Fruit fly (Drosophila melanogaster) whole organism, embryonic: ENCODE results near the gene CG16903.

Experiments used
- Atf6 ChIP-seq: fragments of 200-800 bp; sonication (Bioruptor generic); IDR thresholded peaks from 2 replicates; pipeline ENCODE4 v1.3.6; 2022; ENCODE audit warnings: missing biosample characterization, missing genetic modification characterization
- CG10147 ChIP-seq: fragments of 200-800 bp; sonication (Bioruptor generic); optimal IDR thresholded peaks from 2 replicates; lab custom pipeline; 2019; ENCODE audit warnings: missing biosample characterization, mild to moderate bottlenecking, missing genetic modification characterization, moderate library complexity
- CG1233 ChIP-seq: fragments of 200-800 bp; sonication (Bioruptor generic); optimal IDR thresholded peaks from 4 replicates; lab custom pipeline; 2018; ENCODE audit warnings: missing biosample characterization, mild to moderate bottlenecking, missing genetic modification characterization
- CG14965 ChIP-seq: fragments of 200-800 bp; sonication (Bioruptor generic); optimal IDR thresholded peaks from 2 replicates; lab custom pipeline; 2016; ENCODE audit warnings: missing biosample characterization, missing genetic modification characterization, borderline replicate concordance
- CG16815 ChIP-seq: fragments of 200-800 bp; sonication (Bioruptor generic); optimal IDR thresholded peaks from 3 replicates; lab custom pipeline; 2017; ENCODE audit warnings: missing biosample characterization, mild to moderate bottlenecking, missing genetic modification characterization
- CG18764 ChIP-seq: fragments of 200-800 bp; sonication (Bioruptor generic); optimal IDR thresholded peaks from 3 replicates; lab custom pipeline; 2016; ENCODE audit warnings: missing biosample characterization, missing genetic modification characterization
- CG2712 ChIP-seq: fragments of 200-800 bp; optimal IDR thresholded peaks from 3 replicates; lab custom pipeline; 2019; ENCODE audit warnings: missing biosample characterization, mild to moderate bottlenecking, missing genetic modification characterization, moderate library complexity
- CG30431 ChIP-seq: fragments of 200-800 bp; sonication (Bioruptor generic); optimal IDR thresholded peaks from 2 replicates; lab custom pipeline; 2017; ENCODE audit warnings: missing biosample characterization, missing genetic modification characterization
- CG3163 ChIP-seq: fragments of 200-800 bp; sonication (Bioruptor generic); optimal IDR thresholded peaks from 3 replicates; lab custom pipeline; 2016; ENCODE audit warnings: missing biosample characterization, missing genetic modification characterization
- CG32532 ChIP-seq: fragments of 200-800 bp; sonication (Bioruptor generic); IDR thresholded peaks from 2 replicates; pipeline ENCODE4 v1.3.6; 2022; ENCODE audit warnings: missing biosample characterization, missing genetic modification characterization
- CG3838 ChIP-seq: fragments of 200-800 bp; sonication (Bioruptor generic); optimal IDR thresholded peaks from 3 replicates; lab custom pipeline; 2016; ENCODE audit warnings: missing biosample characterization, missing genetic modification characterization
- CG4282 ChIP-seq: fragments of 200-800 bp; sonication (Bioruptor generic); optimal IDR thresholded peaks from 2 replicates; lab custom pipeline; 2016; ENCODE audit warnings: missing biosample characterization, missing genetic modification characterization
- CG4404 ChIP-seq: fragments of 200-800 bp; sonication (Bioruptor generic); IDR thresholded peaks from 2 replicates; pipeline ENCODE4 v1.3.6; 2022; ENCODE audit warnings: missing biosample characterization, missing genetic modification characterization
- CG5245 ChIP-seq: fragments of 200-800 bp; sonication (Bioruptor generic); optimal IDR thresholded peaks from 3 replicates; lab custom pipeline; 2016; ENCODE audit warnings: missing biosample characterization, missing genetic modification characterization
- CG6254 ChIP-seq: fragments of 200-800 bp; sonication (Bioruptor generic); optimal IDR thresholded peaks from 3 replicates; lab custom pipeline; 2017; ENCODE audit warnings: mild to moderate bottlenecking, missing biosample characterization, missing genetic modification reagents, missing genetic modification characterization
- CG7928 ChIP-seq: fragments of 200-800 bp; sonication (Bioruptor generic); optimal IDR thresholded peaks from 2 replicates; lab custom pipeline; 2017; ENCODE audit warnings: missing biosample characterization, mild to moderate bottlenecking, missing genetic modification characterization
- CG9797 ChIP-seq: fragments of 200-800 bp; sonication (Bioruptor generic); optimal IDR thresholded peaks from 3 replicates; lab custom pipeline; 2018; ENCODE audit warnings: missing biosample characterization, mild to moderate bottlenecking, missing genetic modification characterization
- Dad ChIP-seq: fragments of 200-800 bp; sonication (Bioruptor generic); optimal IDR thresholded peaks from 3 replicates; lab custom pipeline; 2016; ENCODE audit warnings: missing biosample characterization, missing genetic modification characterization
- Doc2 ChIP-seq: fragments of 200-800 bp; sonication (Bioruptor generic); IDR thresholded peaks from 2 replicates; pipeline ENCODE4 v1.3.6; 2022; ENCODE audit warnings: missing biosample characterization, missing genetic modification characterization
- Dref ChIP-seq: fragments of 200-800 bp; sonication (Bioruptor generic); IDR thresholded peaks from 2 replicates; pipeline ENCODE4 v1.3.6; 2022; ENCODE audit warnings: missing biosample characterization, missing genetic modification characterization
- Fer3 ChIP-seq: fragments of 200-800 bp; sonication (Bioruptor generic); optimal IDR thresholded peaks from 2 replicates; lab custom pipeline; 2018; ENCODE audit warnings: missing biosample characterization, mild to moderate bottlenecking, missing genetic modification characterization, moderate library complexity
- H15 ChIP-seq: fragments of 200-800 bp; sonication (Bioruptor generic); IDR thresholded peaks from 3 replicates; pipeline ENCODE4 v1.3.6; 2022; ENCODE audit warnings: missing biosample characterization, missing genetic modification characterization
- Jarid2 ChIP-seq: fragments of 200-800 bp; sonication (Bioruptor generic); optimal IDR thresholded peaks from 3 replicates; lab custom pipeline; 2017; ENCODE audit warnings: mild to moderate bottlenecking, missing biosample characterization, missing genetic modification reagents, missing genetic modification characterization
- Lhr ChIP-seq: fragments of 200-800 bp; sonication (Bioruptor generic); optimal IDR thresholded peaks from 3 replicates; lab custom pipeline; 2017; ENCODE audit warnings: mild to moderate bottlenecking, missing biosample characterization, missing genetic modification reagents, missing genetic modification characterization
- Meics ChIP-seq: fragments of 200-800 bp; sonication (Bioruptor generic); optimal IDR thresholded peaks from 2 replicates; lab custom pipeline; 2017; ENCODE audit warnings: missing biosample characterization, mild to moderate bottlenecking, missing genetic modification characterization
- NfI ChIP-seq: fragments of 200-800 bp; sonication (Bioruptor generic); optimal IDR thresholded peaks from 3 replicates; lab custom pipeline; 2018; ENCODE audit warnings: missing biosample characterization, mild to moderate bottlenecking, missing genetic modification characterization, moderate library complexity
- Pdp1 ChIP-seq, 2 experiments: fragments of 200-800 bp; sonication (Bioruptor generic); optimal IDR thresholded peaks; 3 replicates each; lab custom pipeline; 2016; ENCODE audit warnings: missing biosample characterization in 2 of 2, missing genetic modification characterization in 2 of 2, mild to moderate bottlenecking in 1 of 2, moderate library complexity in 1 of 2
- Ravus ChIP-seq: fragments of 200-800 bp; sonication (Bioruptor generic); IDR thresholded peaks from 2 replicates; pipeline ENCODE4 v1.3.6; 2022; ENCODE audit warnings: missing biosample characterization, missing genetic modification characterization
- Scr ChIP-seq: fragments of 200-800 bp; sonication (Bioruptor generic); IDR thresholded peaks from 2 replicates; pipeline ENCODE4 v1.3.6; 2022; ENCODE audit warnings: missing biosample characterization, missing genetic modification characterization; ENCODE audit not compliant: partially characterized antibody
- Usf ChIP-seq: fragments of 200-800 bp; sonication (Bioruptor generic); optimal IDR thresholded peaks from 2 replicates; lab custom pipeline; 2017; ENCODE audit warnings: missing genotype, missing biosample characterization, missing genetic modification characterization
- ase ChIP-seq: fragments of 200-800 bp; sonication (Bioruptor generic); IDR thresholded peaks from 3 replicates; pipeline ENCODE4 v1.3.6; 2022; ENCODE audit warnings: missing biosample characterization, missing genetic modification characterization
- disco-r ChIP-seq: fragments of 200-800 bp; sonication (Bioruptor generic); optimal IDR thresholded peaks from 2 replicates; lab custom pipeline; 2016; ENCODE audit warnings: missing biosample characterization, missing genetic modification characterization
- dmrt99B ChIP-seq: fragments of 200-800 bp; sonication (Bioruptor generic); optimal IDR thresholded peaks from 2 replicates; lab custom pipeline; 2018; ENCODE audit warnings: missing biosample characterization, mild to moderate bottlenecking, missing genetic modification characterization, moderate library complexity
- dpn ChIP-seq, 2 experiments: fragments of 200-800 bp; sonication (Bioruptor generic); optimal IDR thresholded peaks; 3 replicates each; lab custom pipeline; 2016; ENCODE audit warnings: missing biosample characterization in 2 of 2, missing genetic modification characterization in 2 of 2
- fd3F ChIP-seq: fragments of 200-800 bp; sonication (Bioruptor generic); optimal IDR thresholded peaks from 2 replicates; lab custom pipeline; 2018; ENCODE audit warnings: missing biosample characterization, mild to moderate bottlenecking, missing genetic modification characterization, moderate library complexity
- fd96Cb ChIP-seq: fragments of 200-800 bp; sonication (Bioruptor generic); optimal IDR thresholded peaks from 2 replicates; lab custom pipeline; 2018; ENCODE audit warnings: missing biosample characterization, mild to moderate bottlenecking, missing genetic modification characterization, moderate library complexity
- grau ChIP-seq: fragments of 200-800 bp; optimal IDR thresholded peaks from 3 replicates; lab custom pipeline; 2019; ENCODE audit warnings: missing biosample characterization, mild to moderate bottlenecking, missing genetic modification characterization, moderate library complexity
- grn ChIP-seq: fragments of 200-800 bp; sonication (Bioruptor generic); optimal IDR thresholded peaks from 3 replicates; lab custom pipeline; 2017; ENCODE audit warnings: missing biosample characterization, missing genetic modification characterization
- gt ChIP-seq: fragments of 200-800 bp; sonication (Bioruptor generic); IDR thresholded peaks from 2 replicates; pipeline ENCODE4 v1.3.6; 2022; ENCODE audit warnings: missing biosample characterization, missing genetic modification characterization
- ken ChIP-seq: fragments of 200-800 bp; sonication (Bioruptor generic); IDR thresholded peaks from 3 replicates; pipeline ENCODE4 v1.3.6; 2022; ENCODE audit warnings: missing biosample characterization, missing genetic modification characterization
- kni ChIP-seq: fragments of 200-800 bp; sonication (Bioruptor generic); optimal IDR thresholded peaks from 3 replicates; lab custom pipeline; 2017; ENCODE audit warnings: mild to moderate bottlenecking, missing biosample characterization, missing genetic modification reagents, missing genetic modification characterization
- nom ChIP-seq: fragments of 200-800 bp; sonication (Bioruptor generic); optimal IDR thresholded peaks from 2 replicates; lab custom pipeline; 2017; ENCODE audit warnings: missing biosample characterization, missing genetic modification characterization, mild to moderate bottlenecking, moderate library complexity, missing genetic modification reagents
- p53 ChIP-seq: fragments of 200-800 bp; sonication (Bioruptor generic); optimal IDR thresholded peaks from 2 replicates; lab custom pipeline; 2016; ENCODE audit warnings: missing biosample characterization, missing genetic modification characterization
- pita ChIP-seq: fragments of 200-800 bp; sonication (Bioruptor generic); optimal IDR thresholded peaks from 2 replicates; lab custom pipeline; 2017; ENCODE audit warnings: missing biosample characterization, mild to moderate bottlenecking, missing genetic modification characterization
- row ChIP-seq: fragments of 200-800 bp; sonication (Bioruptor generic); IDR thresholded peaks from 3 replicates; pipeline ENCODE4 v1.3.6; 2022; ENCODE audit warnings: missing biosample characterization, missing genetic modification characterization
- run ChIP-seq: fragments of 200-800 bp; sonication (Bioruptor generic); optimal IDR thresholded peaks from 3 replicates; lab custom pipeline; 2018; ENCODE audit warnings: missing biosample characterization, mild to moderate bottlenecking, missing genetic modification characterization
- sd ChIP-seq: fragments of 200-800 bp; sonication (Bioruptor generic); optimal IDR thresholded peaks from 3 replicates; lab custom pipeline; 2018; ENCODE audit warnings: missing biosample characterization, mild to moderate bottlenecking, missing genetic modification characterization, moderate library complexity
- sisA ChIP-seq: fragments of 200-800 bp; sonication (Bioruptor generic); IDR thresholded peaks from 2 replicates; pipeline ENCODE4 v1.3.6; 2022; ENCODE audit warnings: missing biosample characterization, missing genetic modification characterization
- sug ChIP-seq: fragments of 200-800 bp; optimal IDR thresholded peaks from 2 replicates; lab custom pipeline; 2019; ENCODE audit warnings: missing biosample characterization, mild to moderate bottlenecking, missing genetic modification characterization, moderate library complexity
- yki ChIP-seq: fragments of >200 bp; optimal IDR thresholded peaks from 3 replicates; lab custom pipeline; 2018
- zen ChIP-seq: fragments of 200-800 bp; sonication (Bioruptor generic); optimal IDR thresholded peaks from 3 replicates; lab custom pipeline; 2018; ENCODE audit warnings: missing biosample characterization, mild to moderate bottlenecking, missing genetic modification characterization, moderate library complexity

CG16903 gene

dm6 chrX:2070708-2071063, 9.5 kb downstream of the CG16903 start (continued):
- TF ChIP-seq Meics (GFP tag; lab: Kevin White, UChicago) = peak; percentile 77
- TF ChIP-seq CG3838 = no peak
- no peak for TF ChIP-seq disco-r
- peak; percentile 55 for TF ChIP-seq fd3F
- no peak for TF ChIP-seq p53 (GFP tag; lab: Kevin White, UChicago)
- TF ChIP-seq CG32532 = peak; percentile 79
- no peak for TF ChIP-seq Lhr (GFP tag; lab: Kevin White, UChicago)
- peak; percentile 20 for TF ChIP-seq zen (tag; lab: Kevin White, UChicago)
- no peak for TF ChIP-seq CG14965 (GFP tag; lab: Kevin White, UChicago)
- peak; percentile 14; the same call in 1 of the 2 replicates for TF ChIP-seq Doc2 (GFP tag; lab: Robert Waterston, UW)
- TF ChIP-seq Dref (GFP tag; lab: Robert Waterston, UW) = no peak
- no peak for TF ChIP-seq CG9797
- TF ChIP-seq yki = no peak
- TF ChIP-seq Usf (GFP tag; lab: Kevin White, UChicago) = peak; percentile 43
- no peak for TF ChIP-seq gt (GFP tag; lab: Robert Waterston, UW)
- TF ChIP-seq Atf6 (GFP tag; lab: Robert Waterston, UW) = peak; percentile 79
- peak; percentile 92 for TF ChIP-seq row
- peak; percentile 69 for TF ChIP-seq dmrt99B (tag; lab: Kevin White, UChicago)
- peak; percentile 71 for TF ChIP-seq ase (GFP tag; lab: Robert Waterston, UW)
- no peak for TF ChIP-seq CG5245 (GFP tag; lab: Kevin White, UChicago)
- no peak for TF ChIP-seq CG4282 (GFP tag; lab: Kevin White, UChicago)
- TF ChIP-seq CG3163 (GFP tag; lab: Kevin White, UChicago) = peak; percentile 46
- no peak for TF ChIP-seq run
- peak; percentile 96 for TF ChIP-seq grau (tag; lab: Kevin White, UChicago)
- TF ChIP-seq CG10147 (GFP tag; lab: Kevin White, UChicago) = peak; percentile 11
- TF ChIP-seq Fer3 = peak; percentile 58
- TF ChIP-seq sd = peak; percentile 97
- 0 out of 3 replicates have a peak, but pooled peaks have one; percentile 50 for TF ChIP-seq ken (GFP tag; lab: Robert Waterston, UW)
- TF ChIP-seq Scr (GFP tag; lab: Robert Waterston, UW) = no peak
- peak; percentile 61 to 74 for TF ChIP-seq dpn (GFP tag; optimal IDR thresholded peaks at IDR 0.05; lab: Kevin White, UChicago)
- TF ChIP-seq H15 (GFP tag; lab: Robert Waterston, UW) = no peak; the same call in 2 of the 3 replicates
- peak; percentile 11 for TF ChIP-seq Jarid2 (GFP tag; lab: Kevin White, UChicago)
- TF ChIP-seq grn (GFP tag; lab: Kevin White, UChicago) = peak; percentile 56
- peak; percentile 7 for TF ChIP-seq Dad (GFP tag; lab: Kevin White, UChicago)
- TF ChIP-seq CG4404 (GFP tag; lab: Robert Waterston, UW) = peak; percentile 53
- peak; percentile 42 for TF ChIP-seq kni
- peak; percentile 11 for TF ChIP-seq nom (GFP tag; lab: Kevin White, UChicago)
- TF ChIP-seq Ravus = peak; percentile 20
- TF ChIP-seq CG2712 = peak; percentile 48
- TF ChIP-seq pita (GFP tag; lab: Kevin White, UChicago) = no peak
- TF ChIP-seq CG30431 (GFP tag; lab: Kevin White, UChicago) = peak; percentile 16
- TF ChIP-seq CG16815 (GFP tag; lab: Kevin White, UChicago) = peak; percentile 16
- peak; percentile 52 for TF ChIP-seq NfI
- TF ChIP-seq CG18764 (GFP tag; lab: Kevin White, UChicago) = no peak
- TF ChIP-seq Pdp1 (GFP tag; optimal IDR thresholded peaks at IDR 0.05; lab: Kevin White, UChicago) = peak; percentile 24 to 61
- TF ChIP-seq sisA = peak; percentile 69
- TF ChIP-seq fd96Cb (tag; lab: Kevin White, UChicago) = peak; percentile 30
- TF ChIP-seq CG7928 (GFP tag; lab: Kevin White, UChicago) = no peak
- no peak for TF ChIP-seq CG6254 (GFP tag; lab: Kevin White, UChicago)
- TF ChIP-seq CG1233 (GFP tag; lab: Kevin White, UChicago) = no peak
- peak; percentile 66 for TF ChIP-seq sug (tag; lab: Kevin White, UChicago)
